Worm (Caenorhabditis elegans): Measurements from ENCODE around the gene chil-12.
"Not testable (repeated sequence)": the region's sequence is repeated elsewhere in the genome, so short reads cannot be mapped to it uniquely, and the experiment has no call there.

The chil-12 gene

ce11 chrV:15262336-15262735 lies 21.0 kb downstream of the chil-12 start, which contains the start of gene M01B2.10:
Gene M01B2.10 (minus strand): TSS chrV:15262436.
- not testable (repeated sequence) for TF ChIP-seq mls-2, hlh-1, unc-39 (tag; optimal IDR thresholded peaks at IDR 0.05)

ce11 chrV:15264131-15264530 lies 22.8 kb downstream of the chil-12 start, which contains the start of gene M01B2.12:
Gene M01B2.12 (minus strand): TSS chrV:15264231.
- TF ChIP-seq lin-13 (tag; optimal IDR thresholded peaks at IDR 0.05) (no peak), mep-1 (tag; optimal IDR thresholded peaks at IDR 0.05) (no peak), unc-62 (GFP tag; optimal IDR thresholded peaks at IDR 0.05) (no peak), hlh-1 (tag; optimal IDR thresholded peaks at IDR 0.05) (no peak), tbx-8 (GFP tag; optimal IDR thresholded peaks at IDR 0.05) (no peak), ceh-43 (GFP tag; optimal IDR thresholded peaks at IDR 0.05) (no peak), elt-1 (tag; optimal IDR thresholded peaks at IDR 0.05; ENCODE audit: borderline replicate concordance, insufficient read depth) (no peak), bed-3 (GFP tag; optimal IDR thresholded peaks at IDR 0.05) (no peak)

ce11 chrV:15265814-15266213 lies 24.5 kb downstream of the chil-12 start, which contains the start of gene M01B2.13:
Gene M01B2.13 (minus strand): TSS chrV:15265914.
- TF ChIP-seq sem-2 (GFP tag; optimal IDR thresholded peaks at IDR 0.05) (no peak), elt-1 (tag; optimal IDR thresholded peaks at IDR 0.05; ENCODE audit: borderline replicate concordance, insufficient read depth) (no peak), hlh-1 (tag; optimal IDR thresholded peaks at IDR 0.05) (no peak), M03D4.4 (tag; optimal IDR thresholded peaks at IDR 0.05) (no peak), bed-3 (GFP tag; optimal IDR thresholded peaks at IDR 0.05) (no peak), drap-1 (GFP tag; optimal IDR thresholded peaks at IDR 0.05) (no peak), lin-32 (GFP tag; optimal IDR thresholded peaks at IDR 0.05) (no peak)

ce11 chrV:15267405-15267804 lies 26.0 kb downstream of the chil-12 start, which contains the start of gene T10H4.13:
Gene T10H4.13 (minus strand): TSS chrV:15267505.
- TF ChIP-seq sptf-1 (tag; optimal IDR thresholded peaks at IDR 0.05) (no peak), elt-3 (tag; optimal IDR thresholded peaks at IDR 0.05) (no peak), nhr-237 (tag; optimal IDR thresholded peaks at IDR 0.05) (no peak), cnd-1 (tag; optimal IDR thresholded peaks at IDR 0.05) (no peak), unc-39 (tag; optimal IDR thresholded peaks at IDR 0.05) (no peak), flh-1 (GFP tag; optimal IDR thresholded peaks at IDR 0.05) (no peak), lin-13 (tag; optimal IDR thresholded peaks at IDR 0.05) (no peak), ces-1 (GFP tag; optimal IDR thresholded peaks at IDR 0.05) (no peak), ztf-11 (tag; optimal IDR thresholded peaks at IDR 0.05) (no peak), nhr-12 (tag; optimal IDR thresholded peaks at IDR 0.05) (no peak), nhr-76 (tag; optimal IDR thresholded peaks at IDR 0.05) (no peak), lin-32 (GFP tag; optimal IDR thresholded peaks at IDR 0.05) (no peak), ham-2 (GFP tag; optimal IDR thresholded peaks at IDR 0.05) (no peak), blmp-1 (tag; optimal IDR thresholded peaks at IDR 0.05) (no peak), mab-5 (tag; optimal IDR thresholded peaks at IDR 0.05) (no peak)

ce11 chrV:15268302-15268701 lies 26.9 kb downstream of the chil-12 start, which contains the start of gene srw-22:
Gene srw-22 (plus strand): TSS chrV:15268602.
- TF ChIP-seq lsy-2 (tag; optimal IDR thresholded peaks at IDR 0.05) = no peak
- no peak for TF ChIP-seq sptf-1 (tag; optimal IDR thresholded peaks at IDR 0.05)
- TF ChIP-seq ceh-39 (tag; optimal IDR thresholded peaks at IDR 0.05) = no peak
- TF ChIP-seq ceh-83 (GFP tag; optimal IDR thresholded peaks at IDR 0.05) = no peak
- no peak for TF ChIP-seq mab-5 (tag; optimal IDR thresholded peaks at IDR 0.05)
- TF ChIP-seq drap-1 (GFP tag; optimal IDR thresholded peaks at IDR 0.05) = no peak
- TF ChIP-seq bed-3 (GFP tag; optimal IDR thresholded peaks at IDR 0.05) = no peak
- no peak for TF ChIP-seq unc-39 (tag; optimal IDR thresholded peaks at IDR 0.05)
- TF ChIP-seq nhr-2 (tag; optimal IDR thresholded peaks at IDR 0.05) = no peak
- TF ChIP-seq ces-1 (GFP tag; optimal IDR thresholded peaks at IDR 0.05) = no peak
- TF ChIP-seq elt-3 (tag; optimal IDR thresholded peaks at IDR 0.05) = no peak
- TF ChIP-seq pha-4 (tag; optimal IDR thresholded peaks at IDR 0.05) = no peak
- no peak for TF ChIP-seq elt-1 (tag; optimal IDR thresholded peaks at IDR 0.05; ENCODE audit: borderline replicate concordance, insufficient read depth)
- no peak for TF ChIP-seq snpc-4 (tag; optimal IDR thresholded peaks at IDR 0.05)
- TF ChIP-seq zip-8 (tag; optimal IDR thresholded peaks at IDR 0.05) = no peak
- TF ChIP-seq lin-13 (tag; optimal IDR thresholded peaks at IDR 0.05) = no peak
